Worm (Caenorhabditis elegans) whole organism, dauer: ENCODE measurements around the gene T14G11.1.

Source experiments
- unc-62 ChIP-seq: sonication (generic microtip); optimal IDR thresholded peaks from 2 replicates; lab custom pipeline; 2017; ENCODE audit warnings: missing biosample characterization, missing genetic modification reagents, missing genetic modification characterization

The T14G11.1 gene

ce11 chrX:2688583-2689220, at the start of gene T14G11.1:
Gene T14G11.1, plus strand, starts transcription at chrX:2688990.
- no peak for TF ChIP-seq unc-62 (GFP tag; lab: Kevin White, UChicago)

ce11 chrX:2640556-2640955, 48.2 kb upstream of the T14G11.1 start:
- TF ChIP-seq unc-62 (GFP tag; lab: Kevin White, UChicago), result no peak

ce11 chrX:2641094-2641493, 47.7 kb upstream of the T14G11.1 start:
- no peak for TF ChIP-seq unc-62 (GFP tag; lab: Kevin White, UChicago)

- no peak for TF ChIP-seq unc-62 (GFP tag; lab: Kevin White, UChicago)
Measured at ce11 chrX:2654334-2654733, 34.5 kb upstream of the T14G11.1 start.

- TF ChIP-seq unc-62 (GFP tag; lab: Kevin White, UChicago), result no peak
Measured at ce11 chrX:2663798-2664197, 25.0 kb upstream of the T14G11.1 start.

- TF ChIP-seq unc-62 (GFP tag; lab: Kevin White, UChicago), result no peak
Measured at ce11 chrX:2664273-2664672, 24.5 kb upstream of the T14G11.1 start, which contains the start of gene F54G2.1. Gene F54G2.1, minus strand, starts transcription at chrX:2664373.

- TF ChIP-seq unc-62 (GFP tag; lab: Kevin White, UChicago), result no peak
Measured at ce11 chrX:2667779-2668178, 21.0 kb upstream of the T14G11.1 start, which contains the start of gene C09B7.2. Gene C09B7.2, plus strand, starts transcription at chrX:2668127.

- no peak for TF ChIP-seq unc-62 (GFP tag; lab: Kevin White, UChicago)
Measured at ce11 chrX:2673272-2673671, 15.5 kb upstream of the T14G11.1 start, which contains the start of gene ser-7. Gene ser-7, plus strand, starts transcription at chrX:2673572.

- no peak for TF ChIP-seq unc-62 (GFP tag; lab: Kevin White, UChicago)
Measured at ce11 chrX:2674514-2674913, 14.3 kb upstream of the T14G11.1 start.

ce11 chrX:2684448-2684847, 4.3 kb upstream of the T14G11.1 start:
- no peak for TF ChIP-seq unc-62 (GFP tag; lab: Kevin White, UChicago)

ce11 chrX:2687174-2687573, 1.6 kb upstream of the T14G11.1 start, which contains the start of gene immt-1:
Gene immt-1, minus strand, starts transcription at chrX:2687184.
- TF ChIP-seq unc-62 (GFP tag; lab: Kevin White, UChicago), result no peak

ce11 chrX:2693026-2693425, 4.2 kb downstream of the T14G11.1 start:
- no peak for TF ChIP-seq unc-62 (GFP tag; lab: Kevin White, UChicago)

- TF ChIP-seq unc-62 (GFP tag; lab: Kevin White, UChicago), result no peak
Measured at ce11 chrX:2694725-2695124, 5.9 kb downstream of the T14G11.1 start, which contains the start of gene T02C5.1. Gene T02C5.1, plus strand, starts transcription at chrX:2694923.

ce11 chrX:2695292-2695691, 6.5 kb downstream of the T14G11.1 start:
- TF ChIP-seq unc-62 (GFP tag; lab: Kevin White, UChicago), result no peak

- TF ChIP-seq unc-62 (GFP tag; lab: Kevin White, UChicago), result no peak
Measured at ce11 chrX:2696563-2696962, 7.8 kb downstream of the T14G11.1 start.

ce11 chrX:2697645-2698044, 8.9 kb downstream of the T14G11.1 start:
- no peak for TF ChIP-seq unc-62 (GFP tag; lab: Kevin White, UChicago)

- no peak for TF ChIP-seq unc-62 (GFP tag; lab: Kevin White, UChicago)
Measured at ce11 chrX:2698197-2698800, 9.5 kb downstream of the T14G11.1 start.
